Worm (Caenorhabditis elegans): ENCODE data around the gene rfc-3.

rfc-3 gene

DNA sequence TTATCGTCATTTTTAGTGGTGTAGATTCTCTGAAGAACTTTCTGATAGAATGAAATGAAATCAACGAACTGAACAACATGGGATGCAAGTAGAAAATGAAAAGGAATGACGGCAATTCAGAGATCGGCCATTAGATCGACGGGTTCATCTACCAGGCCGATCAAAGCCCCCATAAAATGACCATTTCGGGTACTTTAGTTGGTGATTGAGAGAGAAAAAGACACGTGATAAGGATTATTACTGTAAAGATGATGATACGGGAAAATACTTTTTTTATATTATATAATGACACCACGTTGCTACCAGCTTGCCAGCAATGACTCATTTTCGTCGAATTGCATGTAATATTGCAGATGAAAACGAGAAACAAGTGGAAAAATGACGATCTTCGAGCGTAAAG lies 14.2 kb downstream of the rfc-3 start, which contains the start of gene best-1:
Gene best-1 (minus strand): TSS at position 29 of the 400 bp plus-strand sequence.
- no peak for TF ChIP-seq fkh-2 (tag; optimal IDR thresholded peaks at IDR 0.05)
- peak; percentile 1 for TF ChIP-seq nhr-23 (tag; optimal IDR thresholded peaks at IDR 0.05)
- TF ChIP-seq unc-39 (tag; optimal IDR thresholded peaks at IDR 0.05): no peak
- TF ChIP-seq mdl-1 (tag; optimal IDR thresholded peaks at IDR 0.05): peak; percentile 14
- peak; percentile 57 for TF ChIP-seq egl-5 (tag; optimal IDR thresholded peaks at IDR 0.05)

DNA sequence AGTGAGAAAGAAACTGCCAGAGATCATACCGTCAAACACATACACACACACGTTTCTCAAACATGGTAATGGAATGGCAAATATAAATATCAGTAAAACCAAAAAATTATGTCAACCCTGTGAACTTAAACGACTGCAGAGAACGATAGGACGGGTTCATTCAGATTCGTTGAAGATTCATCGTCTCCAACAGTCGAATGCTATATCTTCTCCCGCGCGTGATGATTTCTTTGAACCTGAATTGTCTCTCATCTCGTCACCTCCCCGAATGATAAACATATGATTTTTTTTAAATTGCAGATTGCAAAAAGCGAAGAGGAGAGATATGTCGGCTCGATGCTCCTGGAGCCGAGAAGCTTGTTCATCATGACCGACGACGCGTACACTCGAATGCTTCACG lies 15.3 kb downstream of the rfc-3 start:
- TF ChIP-seq fos-1 (tag; optimal IDR thresholded peaks at IDR 0.05) (no peak), ceh-9 (tag; optimal IDR thresholded peaks at IDR 0.05) (no peak), nhr-25 (tag; optimal IDR thresholded peaks at IDR 0.05) (peak; percentile 6), ceh-28 (tag; optimal IDR thresholded peaks at IDR 0.05) (no peak), pqm-1 (tag; optimal IDR thresholded peaks at IDR 0.05) (no peak), ceh-82 (tag; optimal IDR thresholded peaks at IDR 0.05) (no peak)

DNA sequence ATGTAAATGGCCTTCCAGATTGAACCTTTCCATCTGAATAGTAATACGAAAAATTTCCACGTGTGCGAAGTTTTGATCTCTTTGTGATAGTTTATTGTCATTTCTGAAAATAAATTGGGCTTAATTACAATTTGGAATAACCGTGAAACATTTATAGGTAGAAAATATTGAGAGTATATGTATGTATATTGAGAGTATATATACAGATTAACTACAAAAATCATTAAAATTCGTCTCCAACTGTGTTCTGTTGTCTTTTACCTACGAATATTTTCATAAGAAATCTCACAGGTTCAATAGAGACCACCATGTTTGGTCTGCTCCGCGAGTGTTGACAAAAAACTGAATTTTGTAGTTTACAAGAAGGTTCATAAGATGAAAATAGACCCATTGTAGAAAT lies 17.4 kb downstream of the rfc-3 start, which contains the start of gene best-2:
Gene best-2 (minus strand): TSS at position 101 of the 400 bp plus-strand sequence.
- no peak for TF ChIP-seq lin-15B (tag; optimal IDR thresholded peaks at IDR 0.05)
- no peak for TF ChIP-seq mdl-1 (tag; optimal IDR thresholded peaks at IDR 0.05)
- no peak for TF ChIP-seq ceh-82 (tag; optimal IDR thresholded peaks at IDR 0.05)
- no peak for TF ChIP-seq snpc-4 (tag; optimal IDR thresholded peaks at IDR 0.05)
- TF ChIP-seq nhr-25 (tag; optimal IDR thresholded peaks at IDR 0.05): no peak
- no peak for TF ChIP-seq ceh-28 (tag; optimal IDR thresholded peaks at IDR 0.05)
- TF ChIP-seq unc-62 (GFP tag; optimal IDR thresholded peaks at IDR 0.05): no peak
- TF ChIP-seq elt-2 (tag; optimal IDR thresholded peaks at IDR 0.05): no peak
- TF ChIP-seq zag-1 (tag; optimal IDR thresholded peaks at IDR 0.05): no peak
- TF ChIP-seq nhr-11 (tag; optimal IDR thresholded peaks at IDR 0.05): no peak
- no peak for TF ChIP-seq ceh-9 (tag; optimal IDR thresholded peaks at IDR 0.05)
- TF ChIP-seq ZK546.5 (tag; optimal IDR thresholded peaks at IDR 0.05): no peak
- TF ChIP-seq nhr-76 (tag; optimal IDR thresholded peaks at IDR 0.05): no peak
- TF ChIP-seq pha-4 (tag; optimal IDR thresholded peaks at IDR 0.05): no peak
- TF ChIP-seq egl-5 (tag; optimal IDR thresholded peaks at IDR 0.05): no peak
- TF ChIP-seq daf-12 (tag; optimal IDR thresholded peaks at IDR 0.05): no peak
- no peak for TF ChIP-seq nhr-43 (tag; optimal IDR thresholded peaks at IDR 0.05; ENCODE audit: poor library complexity, severe bottlenecking)
- no peak for TF ChIP-seq hmg-11 (tag; optimal IDR thresholded peaks at IDR 0.05)
- no peak for TF ChIP-seq skn-1 (tag; optimal IDR thresholded peaks at IDR 0.05)
- no peak for TF ChIP-seq elt-1 (tag; optimal IDR thresholded peaks at IDR 0.05)

DNA sequence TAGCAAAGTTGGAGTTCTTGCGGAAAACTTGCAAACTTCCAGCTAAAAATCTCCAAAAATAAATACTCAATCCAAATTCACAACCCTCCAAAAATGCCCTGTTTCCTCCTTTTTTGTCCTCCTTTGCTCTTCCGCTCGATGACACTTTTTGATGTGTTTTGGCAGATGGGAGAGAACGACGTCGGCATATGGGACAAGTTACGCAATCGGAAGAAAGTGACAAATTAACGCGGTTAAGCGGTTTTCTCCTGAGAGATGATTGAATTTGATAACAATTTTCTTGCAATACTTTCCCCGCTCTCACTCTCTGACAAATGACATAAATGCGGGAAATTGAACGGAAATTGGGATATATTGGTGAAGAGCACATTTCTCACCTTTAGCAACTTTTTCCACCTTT lies 21.1 kb downstream of the rfc-3 start:
- no peak for TF ChIP-seq R02D3.7 (tag; optimal IDR thresholded peaks at IDR 0.05)
- no peak for TF ChIP-seq nhr-237 (tag; optimal IDR thresholded peaks at IDR 0.05)
- TF ChIP-seq ztf-11 (tag; optimal IDR thresholded peaks at IDR 0.05): no peak
- TF ChIP-seq unc-62 (GFP tag; optimal IDR thresholded peaks at IDR 0.05): no peak
- TF ChIP-seq jun-1 (tag; optimal IDR thresholded peaks at IDR 0.05): no peak
- no peak for TF ChIP-seq lin-39 (tag; optimal IDR thresholded peaks at IDR 0.05)
- no peak for TF ChIP-seq egl-27 (tag; optimal IDR thresholded peaks at IDR 0.05)
- TF ChIP-seq elt-1 (tag; optimal IDR thresholded peaks at IDR 0.05): no peak
- no peak for TF ChIP-seq zag-1 (tag; optimal IDR thresholded peaks at IDR 0.05)
- TF ChIP-seq pha-4 (tag; optimal IDR thresholded peaks at IDR 0.05): no peak
- no peak for TF ChIP-seq mdl-1 (tag; optimal IDR thresholded peaks at IDR 0.05)

DNA sequence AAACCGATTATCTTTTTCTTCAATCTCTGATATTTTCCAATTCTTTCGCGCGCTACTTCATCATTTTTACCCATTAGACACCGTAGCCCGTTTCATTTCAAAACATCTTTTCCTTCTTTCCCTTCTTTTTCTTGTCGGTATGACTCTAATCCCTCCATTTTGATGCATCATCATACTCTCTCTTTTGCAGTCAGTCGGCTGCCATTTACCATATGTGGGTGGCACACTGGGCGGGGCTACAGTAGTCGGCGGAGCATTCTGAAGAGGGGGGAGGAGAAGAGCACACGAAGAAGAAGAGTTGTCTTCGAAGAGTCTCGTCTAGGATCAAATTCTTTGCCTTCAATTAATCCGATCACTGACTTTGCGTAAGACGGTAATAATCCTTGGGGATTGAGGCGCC lies 23.2 kb downstream of the rfc-3 start, which contains the start of gene unc-30:
Gene unc-30 (plus strand): TSS at position 184 of the 400 bp plus-strand sequence.
- TF ChIP-seq nfya-1 (tag; optimal IDR thresholded peaks at IDR 0.05; ENCODE audit: insufficient read depth) (peak; percentile 58), ZK546.5 (tag; optimal IDR thresholded peaks at IDR 0.05) (no peak), elt-1 (tag; optimal IDR thresholded peaks at IDR 0.05) (no peak), nhr-12 (tag; optimal IDR thresholded peaks at IDR 0.05) (no peak), mdl-1 (tag; optimal IDR thresholded peaks at IDR 0.05) (no peak), unc-39 (tag; optimal IDR thresholded peaks at IDR 0.05) (no peak), lin-39 (tag; optimal IDR thresholded peaks at IDR 0.05) (peak; percentile 34)

DNA sequence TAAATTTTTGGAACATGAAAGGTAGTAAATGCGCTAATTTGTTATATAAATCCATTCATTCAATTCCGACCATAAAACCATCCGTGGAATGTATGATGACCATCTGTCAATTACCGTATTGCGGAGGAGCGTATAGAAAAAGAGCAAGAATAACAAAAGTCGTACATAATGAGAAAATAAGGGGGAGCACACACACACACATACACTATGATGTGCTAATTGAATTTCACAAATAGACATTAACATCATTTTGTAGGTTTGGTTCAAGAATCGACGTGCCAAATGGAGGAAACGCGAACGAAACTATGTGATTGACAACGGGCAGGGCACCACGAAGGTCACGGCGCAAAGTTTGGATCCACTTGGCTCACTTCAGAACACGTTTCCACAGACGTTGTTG lies 25.8 kb downstream of the rfc-3 start:
- TF ChIP-seq unc-62 (GFP tag; optimal IDR thresholded peaks at IDR 0.05): no peak
- no peak for TF ChIP-seq elt-1 (tag; optimal IDR thresholded peaks at IDR 0.05)
- TF ChIP-seq nhr-23 (tag; optimal IDR thresholded peaks at IDR 0.05): no peak
- TF ChIP-seq ceh-9 (tag; optimal IDR thresholded peaks at IDR 0.05): no peak
- TF ChIP-seq zag-1 (tag; optimal IDR thresholded peaks at IDR 0.05): no peak
- no peak for TF ChIP-seq pha-4 (tag; optimal IDR thresholded peaks at IDR 0.05)

Data from whole organism, L3 larva.